Worm (Caenorhabditis elegans) whole organism, L2 larva: Measurements from ENCODE around the gene F13A2.2.

Source experiments
- F13H6.1 ChIP-seq: sonication (generic microtip); optimal IDR thresholded peaks from 2 replicates; lab custom pipeline; 2016; ENCODE audit warnings: missing genetic modification characterization, missing compliant biosample characterization
- R02D3.7 ChIP-seq: fragments of 150-350 bp; optimal IDR thresholded peaks from 2 replicates; lab custom pipeline; 2014; ENCODE audit warnings: missing biosample characterization, missing genetic modification characterization
- ZK546.5 ChIP-seq: sonication (generic microtip); optimal IDR thresholded peaks from 2 replicates; lab custom pipeline; 2017; ENCODE audit warnings: missing biosample characterization, missing genetic modification characterization
- aly-2 ChIP-seq: fragments of 150-350 bp; optimal IDR thresholded peaks from 2 replicates; lab custom pipeline; 2014; ENCODE audit warnings: missing biosample characterization, missing genetic modification characterization
- blmp-1 ChIP-seq: sonication (generic microtip); optimal IDR thresholded peaks from 2 replicates; lab custom pipeline; 2017; ENCODE audit warnings: missing genetic modification characterization, mild to moderate bottlenecking, missing compliant biosample characterization, antibody characterized with exemption, moderate library complexity; ENCODE audit not compliant: insufficient read depth
- ceh-16 ChIP-seq: fragments of 150-350 bp; optimal IDR thresholded peaks from 2 replicates; lab custom pipeline; 2014; ENCODE audit warnings: missing biosample characterization, missing genetic modification characterization
- ceh-82 ChIP-seq: fragments of 150-350 bp; optimal IDR thresholded peaks from 2 replicates; lab custom pipeline; 2014; ENCODE audit warnings: missing biosample characterization, missing genetic modification characterization
- crh-2 ChIP-seq: sonication (generic microtip); optimal IDR thresholded peaks from 2 replicates; lab custom pipeline; 2017; ENCODE audit warnings: missing biosample characterization, missing genetic modification characterization
- dmd-4 ChIP-seq: sonication (generic microtip); optimal IDR thresholded peaks from 2 replicates; lab custom pipeline; 2017; ENCODE audit warnings: missing biosample characterization, missing genetic modification characterization
- egl-27 ChIP-seq: sonication (generic microtip); optimal IDR thresholded peaks from 3 replicates; lab custom pipeline; 2017; ENCODE audit warnings: missing biosample characterization, missing genetic modification reagents, missing genetic modification characterization
- elt-1 ChIP-seq: fragments of 150-350 bp; optimal IDR thresholded peaks from 2 replicates; lab custom pipeline; 2014; ENCODE audit warnings: missing biosample characterization, missing genetic modification characterization
- elt-3 ChIP-seq: sonication (generic microtip); optimal IDR thresholded peaks from 2 replicates; lab custom pipeline; 2017; ENCODE audit warnings: missing biosample characterization, missing genetic modification characterization
- fos-1 ChIP-seq: fragments of 150-350 bp; optimal IDR thresholded peaks from 2 replicates; lab custom pipeline; 2014; ENCODE audit warnings: missing biosample characterization, missing genetic modification characterization
- gmeb-1 ChIP-seq: fragments of 150-350 bp; optimal IDR thresholded peaks from 2 replicates; lab custom pipeline; 2014; ENCODE audit warnings: missing biosample characterization, missing genetic modification characterization
- lin-11 ChIP-seq: fragments of 150-350 bp; sonication (generic microtip); optimal IDR thresholded peaks from 2 replicates; lab custom pipeline; 2014; ENCODE audit warnings: missing biosample characterization, missing genetic modification characterization, inconsistent platforms, mixed read lengths
- lin-13 ChIP-seq: fragments of 150-350 bp; optimal IDR thresholded peaks from 2 replicates; lab custom pipeline; 2014; ENCODE audit warnings: missing biosample characterization, missing genetic modification reagents, missing genetic modification characterization
- lsy-2 ChIP-seq, 2 experiments: fragments of 150-350 bp in 1 of 2; sonication (generic microtip) in 1 of 2; optimal IDR thresholded peaks; 2 replicates each; lab custom pipeline; 2014 to 2017; ENCODE audit warnings: missing biosample characterization in 2 of 2, missing genetic modification characterization in 2 of 2
- mbf-1 ChIP-seq: sonication (generic microtip); optimal IDR thresholded peaks from 2 replicates; lab custom pipeline; 2017; ENCODE audit warnings: missing biosample characterization, missing genetic modification characterization
- mdl-1 ChIP-seq, 2 experiments: fragments of 150-350 bp in 1 of 2; sonication (generic microtip) in 1 of 2; optimal IDR thresholded peaks; 2 replicates each; lab custom pipeline; 2017; ENCODE audit warnings: missing biosample characterization in 2 of 2, missing genetic modification characterization in 2 of 2
- nhr-10 ChIP-seq: sonication (generic microtip); optimal IDR thresholded peaks from 2 replicates; lab custom pipeline; 2017; ENCODE audit warnings: missing biosample characterization, missing genetic modification characterization
- nhr-11 ChIP-seq: fragments of 150-350 bp; optimal IDR thresholded peaks from 2 replicates; lab custom pipeline; 2014; ENCODE audit warnings: missing biosample characterization, missing genetic modification characterization
- nhr-12 ChIP-seq: fragments of 150-350 bp; optimal IDR thresholded peaks from 2 replicates; lab custom pipeline; 2014; ENCODE audit warnings: missing biosample characterization, missing genetic modification characterization
- nhr-129 ChIP-seq: fragments of 150-350 bp; optimal IDR thresholded peaks from 2 replicates; lab custom pipeline; 2014; ENCODE audit warnings: missing biosample characterization, missing genetic modification characterization
- nhr-21 ChIP-seq: fragments of 150-350 bp; optimal IDR thresholded peaks from 2 replicates; lab custom pipeline; 2014; ENCODE audit warnings: missing biosample characterization, missing genetic modification characterization
- nhr-23 ChIP-seq: fragments of 150-350 bp; optimal IDR thresholded peaks from 2 replicates; lab custom pipeline; 2014; ENCODE audit warnings: missing biosample characterization, missing genetic modification reagents, missing genetic modification characterization
- nhr-237 ChIP-seq: fragments of 150-350 bp; optimal IDR thresholded peaks from 2 replicates; lab custom pipeline; 2014; ENCODE audit warnings: missing biosample characterization, missing genetic modification characterization
- nhr-25 ChIP-seq: fragments of 150-350 bp; sonication (generic microtip); optimal IDR thresholded peaks from 3 replicates; lab custom pipeline; 2014; ENCODE audit warnings: missing biosample characterization, missing genetic modification characterization
- nhr-6 ChIP-seq: fragments of 150-350 bp; optimal IDR thresholded peaks from 2 replicates; lab custom pipeline; 2014; ENCODE audit warnings: missing biosample characterization, missing genetic modification characterization
- peb-1 ChIP-seq: fragments of 150-350 bp; optimal IDR thresholded peaks from 2 replicates; lab custom pipeline; 2014; ENCODE audit warnings: missing biosample characterization, missing genetic modification characterization
- skn-1 ChIP-seq: sonication (generic microtip); optimal IDR thresholded peaks from 2 replicates; lab custom pipeline; 2017; ENCODE audit warnings: missing biosample characterization, missing genetic modification characterization
- sma-3 ChIP-seq: sonication (generic microtip); optimal IDR thresholded peaks from 2 replicates; lab custom pipeline; 2016; ENCODE audit warnings: missing genetic modification reagents, missing genetic modification characterization, missing compliant biosample characterization
- sma-9 ChIP-seq, 2 experiments: fragments of 150-350 bp in 1 of 2; sonication (generic microtip) in 1 of 2; optimal IDR thresholded peaks; 2 replicates each; lab custom pipeline; 2014 to 2016; ENCODE audit warnings: missing genetic modification characterization in 2 of 2, mild to moderate bottlenecking in 1 of 2, missing biosample characterization in 1 of 2, missing compliant biosample characterization in 1 of 2, missing genetic modification reagents in 1 of 2, moderate library complexity in 1 of 2
- snpc-4 ChIP-seq: fragments of 150-350 bp; optimal IDR thresholded peaks from 2 replicates; lab custom pipeline; 2014; ENCODE audit warnings: missing biosample characterization, missing genetic modification characterization
- unc-39 ChIP-seq: fragments of 150-350 bp; optimal IDR thresholded peaks from 2 replicates; lab custom pipeline; 2014; ENCODE audit warnings: missing biosample characterization, missing genetic modification characterization
- unc-55 ChIP-seq: fragments of 150-350 bp; sonication (generic microtip); optimal IDR thresholded peaks from 3 replicates; lab custom pipeline; 2014; ENCODE audit warnings: missing biosample characterization, missing genetic modification reagents, missing genetic modification characterization
- unc-62 ChIP-seq: fragments of 150-350 bp; optimal IDR thresholded peaks from 2 replicates; lab custom pipeline; 2014; ENCODE audit warnings: missing biosample characterization, missing genetic modification reagents, missing genetic modification characterization
- ztf-1 ChIP-seq: fragments of 200-800 bp; sonication (Bioruptor generic); conservative IDR thresholded peaks from 2 replicates; pipeline ENCODE4 v1.3.6; 2022; ENCODE audit warnings: missing genetic modification characterization, missing compliant biosample characterization
- ztf-11 ChIP-seq: sonication (generic microtip); optimal IDR thresholded peaks from 2 replicates; lab custom pipeline; 2017; ENCODE audit warnings: missing biosample characterization, missing genetic modification characterization
- ztf-4 ChIP-seq: fragments of 150-350 bp; optimal IDR thresholded peaks from 2 replicates; lab custom pipeline; 2014; ENCODE audit warnings: missing biosample characterization, missing genetic modification characterization

The F13A2.2 gene

DNA sequence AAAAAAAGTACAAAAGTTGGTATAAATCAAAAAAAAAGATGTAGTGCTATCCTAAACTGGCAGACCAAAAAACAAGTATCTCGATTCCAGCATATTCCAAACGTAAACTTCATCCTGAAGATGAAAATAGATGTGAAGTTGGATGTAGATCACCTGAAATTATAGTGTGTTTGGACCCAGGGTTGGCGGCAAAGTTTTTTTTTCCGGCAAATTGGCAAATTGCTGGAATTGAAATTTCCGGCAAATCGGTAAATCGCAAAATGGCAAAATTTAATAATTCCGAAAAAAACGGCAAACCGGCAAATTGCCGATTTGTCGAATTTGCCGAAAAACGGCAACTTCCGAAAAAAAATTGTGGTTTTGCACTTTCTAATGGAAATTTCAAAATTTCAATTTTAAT is at the start of gene F13A2.2:
F13A2.2 (minus strand) TSS at position 101 of the 400 bp plus-strand sequence.
- TF ChIP-seq nhr-11 (tag; lab: Kevin White, UChicago) (no peak), egl-27 (tag; lab: Kevin White, UChicago) (no peak), sma-9 (GFP tag; optimal IDR thresholded peaks at IDR 0.05; lab: Kevin White, UChicago) (no peak), sma-9 (tag; optimal IDR thresholded peaks at IDR 0.05; lab: Kevin White, UChicago) (no peak), ceh-16 (no peak), nhr-12 (tag; lab: Kevin White, UChicago) (no peak), unc-62 (GFP tag; lab: Kevin White, UChicago) (no peak), nhr-10 (tag; lab: Kevin White, UChicago) (no peak), nhr-6 (no peak), elt-3 (tag; lab: Kevin White, UChicago) (no peak)

DNA sequence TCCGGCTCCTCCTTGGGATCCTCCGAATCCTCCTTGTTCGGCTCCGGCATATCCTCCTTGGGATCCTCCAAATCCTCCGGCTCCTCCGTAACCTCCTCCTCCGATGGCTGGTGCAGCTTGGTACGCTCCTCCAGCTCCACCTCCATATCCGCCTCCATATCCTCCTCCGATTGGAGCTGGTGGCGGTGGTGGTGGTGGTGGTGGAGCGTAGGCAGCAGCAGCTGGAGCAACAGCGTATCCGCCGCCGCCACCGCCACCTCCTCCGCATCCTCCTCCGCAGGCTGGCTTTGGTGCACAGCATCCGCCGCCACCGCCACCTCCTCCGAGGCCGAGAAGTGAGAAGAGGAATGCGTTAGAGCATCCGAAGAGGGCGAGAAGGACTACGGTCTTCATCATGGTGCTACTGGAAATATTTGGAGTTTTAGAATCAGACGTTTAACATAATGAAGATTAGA is 48.4 kb upstream of the F13A2.2 start, which contains the start of gene Y47D7A.15:
Y47D7A.15 (minus strand) TSS at position 405 of the 455 bp plus-strand sequence.
- no peak for TF ChIP-seq dmd-4
- no peak for TF ChIP-seq lsy-2 (tag; optimal IDR thresholded peaks at IDR 0.05; lab: Kevin White, UChicago)
- no peak for TF ChIP-seq ceh-82 (tag; lab: Kevin White, UChicago)
- TF ChIP-seq nhr-129 (tag; lab: Kevin White, UChicago): no peak
- no peak for TF ChIP-seq blmp-1
- TF ChIP-seq snpc-4 (tag; lab: Kevin White, UChicago): no peak
- TF ChIP-seq lin-13: no peak
- TF ChIP-seq R02D3.7 (tag; lab: Kevin White, UChicago): no peak
- no peak for TF ChIP-seq nhr-25
- TF ChIP-seq nhr-10 (tag; lab: Kevin White, UChicago): no peak
- TF ChIP-seq nhr-11 (tag; lab: Kevin White, UChicago): no peak
- no peak for TF ChIP-seq nhr-237
- TF ChIP-seq ZK546.5 (tag; lab: Kevin White, UChicago): no peak
- TF ChIP-seq ztf-1 (GFP tag; lab: Robert Waterston, UW): no peak
- no peak for TF ChIP-seq F13H6.1 (tag; lab: Kevin White, UChicago)
- TF ChIP-seq unc-55 (GFP tag; lab: Kevin White, UChicago): no peak
- no peak for TF ChIP-seq unc-39 (tag; lab: Kevin White, UChicago)
- TF ChIP-seq sma-9 (GFP tag; optimal IDR thresholded peaks at IDR 0.05; lab: Kevin White, UChicago): no peak
- no peak for TF ChIP-seq sma-9 (tag; optimal IDR thresholded peaks at IDR 0.05; lab: Kevin White, UChicago)
- TF ChIP-seq mdl-1 (tag; optimal IDR thresholded peaks at IDR 0.05; lab: Kevin White, UChicago): no peak
- TF ChIP-seq nhr-6: no peak

ce11 chrV:4429576-4429975 is 45.2 kb upstream of the F13A2.2 start, which contains the start of gene Y47D7A.12:
Gene Y47D7A.12 (minus strand): TSS chrV:4429676.
- TF ChIP-seq R02D3.7 (tag; lab: Kevin White, UChicago) (no peak), nhr-129 (tag; lab: Kevin White, UChicago) (no peak), peb-1 (no peak), blmp-1 (no peak), ceh-16 (no peak), ztf-11 (tag; lab: Kevin White, UChicago) (no peak), ztf-4 (tag; lab: Kevin White, UChicago) (no peak), snpc-4 (tag; lab: Kevin White, UChicago) (no peak), fos-1 (tag; lab: Kevin White, UChicago) (no peak), crh-2 (tag; lab: Kevin White, UChicago) (no peak), nhr-237 (no peak), lin-13 (no peak), lin-11 (tag; lab: Kevin White, UChicago) (no peak), ZK546.5 (tag; lab: Kevin White, UChicago) (no peak)

DNA sequence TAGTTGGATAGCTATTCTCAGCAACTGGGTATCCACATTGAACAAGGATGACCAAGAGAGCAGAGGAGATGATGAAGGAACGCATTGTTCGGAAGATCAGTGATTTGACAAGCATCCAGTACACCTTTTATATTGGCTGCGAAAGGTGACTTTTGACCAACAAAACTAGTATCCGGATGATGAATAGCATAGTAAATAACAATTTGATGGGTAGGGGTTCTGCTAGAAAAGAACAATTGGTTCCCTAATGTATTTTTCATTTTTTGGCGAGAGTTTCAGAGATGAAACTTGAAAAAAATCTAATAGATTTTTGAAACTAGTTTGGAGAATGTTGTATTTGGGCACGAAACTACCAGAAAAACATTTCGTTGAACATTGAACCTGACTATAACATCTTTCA is 43.8 kb upstream of the F13A2.2 start, which contains the start of gene Y47D7A.11:
Y47D7A.11 (minus strand) TSS at position 101 of the 400 bp plus-strand sequence.
- TF ChIP-seq unc-62 (GFP tag; lab: Kevin White, UChicago) (no peak), F13H6.1 (tag; lab: Kevin White, UChicago) (no peak), snpc-4 (tag; lab: Kevin White, UChicago) (no peak), nhr-10 (tag; lab: Kevin White, UChicago) (no peak), mdl-1 (tag; optimal IDR thresholded peaks at IDR 0.05; lab: Kevin White, UChicago) (no peak), fos-1 (tag; lab: Kevin White, UChicago) (no peak), elt-1 (tag; lab: Kevin White, UChicago) (no peak), gmeb-1 (tag; lab: Kevin White, UChicago) (no peak), lin-11 (tag; lab: Kevin White, UChicago) (no peak), skn-1 (tag; lab: Kevin White, UChicago) (no peak), elt-3 (tag; lab: Kevin White, UChicago) (no peak), mbf-1 (no peak), nhr-21 (tag; lab: Kevin White, UChicago) (no peak), nhr-237 (no peak), nhr-23 (tag; lab: Kevin White, UChicago) (no peak), lsy-2 (tag; optimal IDR thresholded peaks at IDR 0.05; lab: Kevin White, UChicago) (no peak), blmp-1 (no peak), aly-2 (no peak), lin-13 (no peak), sma-3 (GFP tag; lab: Kevin White, UChicago) (no peak)
